Worm (Caenorhabditis elegans) whole organism, L3 larva: ENCODE measurements around the gene srg-4.

Source experiments
- R02D3.7 ChIP-seq: fragments of 150-350 bp; optimal IDR thresholded peaks from 2 replicates; lab custom pipeline; 2014; ENCODE audit warnings: missing biosample characterization, missing genetic modification characterization
- aly-2 ChIP-seq: fragments of 150-350 bp; optimal IDR thresholded peaks from 2 replicates; lab custom pipeline; 2014; ENCODE audit warnings: missing biosample characterization, missing genetic modification characterization
- ceh-16 ChIP-seq: sonication (generic microtip); optimal IDR thresholded peaks from 2 replicates; lab custom pipeline; 2017; ENCODE audit warnings: missing biosample characterization, missing genetic modification characterization
- egl-27 ChIP-seq: sonication (generic microtip); optimal IDR thresholded peaks from 4 replicates; lab custom pipeline; 2017; ENCODE audit warnings: missing biosample characterization, missing genetic modification reagents, missing genetic modification characterization
- elt-2 ChIP-seq: sonication (generic microtip); optimal IDR thresholded peaks from 2 replicates; lab custom pipeline; 2016; ENCODE audit warnings: missing genetic modification reagents, mild to moderate bottlenecking, missing genetic modification characterization, missing compliant biosample characterization
- jun-1 ChIP-seq: fragments of 150-350 bp; optimal IDR thresholded peaks from 2 replicates; lab custom pipeline; 2014; ENCODE audit warnings: missing biosample characterization, missing genetic modification reagents, missing genetic modification characterization
- lin-39 ChIP-seq: fragments of 150-350 bp; optimal IDR thresholded peaks from 2 replicates; lab custom pipeline; 2018; ENCODE audit warnings: missing biosample characterization, missing genetic modification reagents, missing genetic modification characterization
- lsy-12 ChIP-seq: sonication (generic microtip); optimal IDR thresholded peaks from 2 replicates; lab custom pipeline; 2016; ENCODE audit warnings: mild to moderate bottlenecking, missing genetic modification characterization, missing compliant biosample characterization
- mdl-1 ChIP-seq: fragments of 150-350 bp; optimal IDR thresholded peaks from 2 replicates; lab custom pipeline; 2014; ENCODE audit warnings: missing biosample characterization, missing genetic modification characterization
- nhr-23 ChIP-seq: fragments of 150-350 bp; optimal IDR thresholded peaks from 2 replicates; lab custom pipeline; 2014; ENCODE audit warnings: missing biosample characterization, missing genetic modification reagents, missing genetic modification characterization
- nhr-77 ChIP-seq: fragments of 150-350 bp; optimal IDR thresholded peaks from 2 replicates; lab custom pipeline; 2014; ENCODE audit warnings: missing biosample characterization, missing genetic modification characterization
- snpc-4 ChIP-seq: fragments of 150-350 bp; optimal IDR thresholded peaks from 2 replicates; lab custom pipeline; 2014; ENCODE audit warnings: missing biosample characterization, missing genetic modification characterization
- unc-62 ChIP-seq: fragments of 150-350 bp; sonication (generic microtip); optimal IDR thresholded peaks from 4 replicates; lab custom pipeline; 2014; ENCODE audit warnings: missing biosample characterization, missing genetic modification reagents, missing genetic modification characterization
- ztf-4 ChIP-seq: fragments of 150-350 bp; optimal IDR thresholded peaks from 2 replicates; lab custom pipeline; 2014; ENCODE audit warnings: missing biosample characterization, missing genetic modification characterization

DNA sequence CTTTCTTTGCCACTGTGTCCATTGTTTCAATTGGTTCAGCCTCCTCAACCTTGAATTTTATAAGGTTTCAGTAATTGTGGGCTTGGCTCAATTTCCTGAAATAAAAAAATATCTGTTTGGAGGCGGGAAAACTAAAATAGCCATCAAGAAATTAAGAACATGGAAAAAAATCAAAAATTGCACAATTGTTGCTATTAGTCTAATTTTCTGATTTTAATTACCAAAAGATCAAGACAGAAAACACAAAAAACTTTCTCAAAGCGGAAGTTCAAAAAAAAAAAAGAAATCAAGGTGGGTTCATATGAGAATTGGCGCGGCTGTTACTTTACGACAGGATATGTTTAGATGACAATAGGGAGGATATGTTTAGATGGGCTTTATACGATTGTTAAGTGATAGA lies 31.0 kb downstream of the srg-4 start, which contains the start of gene esyt-2:
- no peak for TF ChIP-seq egl-27 (tag; lab: Kevin White, UChicago)
- TF ChIP-seq lin-39 (tag; lab: Kevin White, UChicago) = no peak
- TF ChIP-seq unc-62 (GFP tag; lab: Kevin White, UChicago) = no peak
- TF ChIP-seq snpc-4 (tag; lab: Kevin White, UChicago) = no peak
- no peak for TF ChIP-seq ztf-4
- no peak for TF ChIP-seq ceh-16 (tag; lab: Kevin White, UChicago)
- no peak for TF ChIP-seq mdl-1 (tag; lab: Kevin White, UChicago)
- no peak for TF ChIP-seq lsy-12 (tag; lab: Kevin White, UChicago)
- TF ChIP-seq nhr-77 (tag; lab: Kevin White, UChicago) = no peak
- no peak for TF ChIP-seq R02D3.7
- TF ChIP-seq elt-2 (tag; lab: Kevin White, UChicago) = no peak
- no peak for TF ChIP-seq jun-1 (tag; lab: Kevin White, UChicago)
- TF ChIP-seq aly-2 (tag; lab: Kevin White, UChicago) = no peak
- TF ChIP-seq nhr-23 = no peak
